Worm (Caenorhabditis elegans) whole organism, midembryonic: ENCODE data around the gene ceh-74.

Source experiments
- T22C8.4 ChIP-seq: fragments of 200-800 bp; sonication (Bioruptor generic); IDR thresholded peaks from 2 replicates; pipeline ENCODE4 v1.3.6; 2022; ENCODE audit warnings: missing genetic modification characterization, missing compliant biosample characterization
- cog-1 ChIP-seq: sonication (generic microtip); optimal IDR thresholded peaks from 2 replicates; lab custom pipeline; 2016; ENCODE audit warnings: missing genetic modification characterization, missing compliant biosample characterization
- flt-1 ChIP-seq: fragments of 200-800 bp; sonication (Bioruptor generic); IDR thresholded peaks from 2 replicates; pipeline ENCODE4 v1.3.6; 2022; ENCODE audit warnings: missing genetic modification characterization, missing compliant biosample characterization
- klf-2 ChIP-seq: fragments of 200-800 bp; sonication (Bioruptor generic); conservative IDR thresholded peaks from 2 replicates; pipeline ENCODE4 v1.3.6; 2022; ENCODE audit warnings: missing genetic modification reagents, missing genetic modification characterization, missing compliant biosample characterization
- med-1 ChIP-seq: sonication (generic microtip); optimal IDR thresholded peaks from 2 replicates; lab custom pipeline; 2017; ENCODE audit warnings: missing genetic modification characterization, mild to moderate bottlenecking, missing compliant biosample characterization, antibody characterized with exemption, missing genetic modification reagents; ENCODE audit not compliant: insufficient read depth
- ref-1 ChIP-seq: fragments of 200-800 bp; sonication (Bioruptor generic); conservative IDR thresholded peaks from 2 replicates; pipeline ENCODE4 v1.3.6; 2022; ENCODE audit warnings: missing genetic modification reagents, missing genetic modification characterization, missing compliant biosample characterization
- tab-1 ChIP-seq: fragments of 200-800 bp; sonication (Bioruptor generic); IDR thresholded peaks from 2 replicates; pipeline ENCODE4 v1.3.6; 2022; ENCODE audit warnings: missing genetic modification characterization, missing compliant biosample characterization
- ztf-23 ChIP-seq: fragments of 200-800 bp; sonication (Bioruptor generic); IDR thresholded peaks from 2 replicates; pipeline ENCODE4 v1.3.6; 2022; ENCODE audit warnings: missing genetic modification reagents, missing genetic modification characterization, missing compliant biosample characterization
- ztf-29 ChIP-seq: fragments of 200-800 bp; sonication (Bioruptor generic); IDR thresholded peaks from 2 replicates; pipeline ENCODE4 v1.3.6; 2022; ENCODE audit warnings: missing genetic modification reagents, missing genetic modification characterization, missing compliant biosample characterization

DNA sequence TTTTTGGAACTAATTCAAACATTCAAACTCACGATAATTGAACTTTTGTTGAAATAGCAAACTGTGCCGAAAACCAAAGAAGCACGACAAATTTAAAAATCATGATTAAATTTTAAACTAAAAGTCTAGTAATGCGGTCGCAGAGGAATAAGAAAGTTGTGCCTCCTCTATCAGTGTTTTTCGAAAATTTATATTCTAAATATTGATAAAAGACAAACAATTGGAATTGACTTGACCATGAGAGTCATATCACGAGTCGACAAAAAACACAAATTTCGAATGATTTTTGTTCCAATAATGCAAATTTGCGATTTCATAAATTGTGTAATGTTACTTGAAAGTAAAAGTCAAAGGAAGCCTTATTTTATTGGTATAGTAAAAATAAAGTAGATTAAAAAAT lies 17.2 kb upstream of the ceh-74 start, which contains the start of gene cest-1.2:
- TF ChIP-seq T22C8.4 (GFP tag; lab: Robert Waterston, UW) (no peak), ztf-29 (no peak), flt-1 (GFP tag; lab: Robert Waterston, UW) (no peak), med-1 (no peak), cog-1 (no peak), ztf-23 (no peak), klf-2 (GFP tag; lab: Robert Waterston, UW) (no peak), ref-1 (GFP tag; lab: Robert Waterston, UW) (no peak), tab-1 (GFP tag; lab: Robert Waterston, UW) (no peak)
